Fruit fly (Drosophila melanogaster) Kc167 (cell line): ENCODE results near the gene sit.

Experiments used
- Sin3A ChIP-seq: fragments of >200 bp; optimal IDR thresholded peaks from 2 replicates; lab custom pipeline; 2018; ENCODE audit warnings: missing external identifiers
- insv ChIP-seq: fragments of >200 bp; optimal IDR thresholded peaks from 3 replicates; lab custom pipeline; 2018; ENCODE audit warnings: missing external identifiers
- psq ChIP-seq: fragments of >200 bp; optimal IDR thresholded peaks from 2 replicates; lab custom pipeline; 2017; ENCODE audit warnings: missing external identifiers

dm6 chr3R:22569888-22570287 lies 7.5 kb upstream of the sit start, which contains the start of gene CG33110:
- TF ChIP-seq psq (lab: Kevin White, UChicago) (no peak), insv (lab: Kevin White, UChicago) (no peak), Sin3A (no peak)
